Worm (Caenorhabditis elegans) whole organism, late embryonic: ENCODE measurements around the gene elp-1.

ENCODE experiments used
- ceh-31 ChIP-seq: sonication (generic microtip); optimal IDR thresholded peaks from 2 replicates; lab custom pipeline; 2016; ENCODE audit warnings: missing genetic modification characterization, missing compliant biosample characterization
- fkh-10 ChIP-seq: fragments of 150-350 bp; optimal IDR thresholded peaks from 2 replicates; lab custom pipeline; 2014; ENCODE audit warnings: missing biosample characterization, missing genetic modification reagents, missing genetic modification characterization
- nhr-11 ChIP-seq: fragments of 150-350 bp; optimal IDR thresholded peaks from 2 replicates; lab custom pipeline; 2014; ENCODE audit warnings: missing biosample characterization, missing genetic modification characterization

ce11 chrV:20802906-20803305 lies 32.9 kb upstream of the elp-1 start, which contains the start of gene Y44A6D.5:
- TF ChIP-seq fkh-10 (no peak), ceh-31 (tag; lab: Kevin White, UChicago) (no peak), nhr-11 (no peak)
